Worm (Caenorhabditis elegans) whole organism, mixed stage, embryonic: ENCODE measurements around the gene fcmt-1.

Source experiments
- M03D4.4 ChIP-seq: sonication (generic microtip); optimal IDR thresholded peaks from 2 replicates; lab custom pipeline; 2017; ENCODE audit warnings: mild to moderate bottlenecking, missing genetic modification characterization, missing compliant biosample characterization
- blmp-1 ChIP-seq: fragments of 150-350 bp; optimal IDR thresholded peaks from 2 replicates; lab custom pipeline; 2014; ENCODE audit warnings: missing biosample characterization, missing genetic modification characterization
- ceh-39 ChIP-seq: fragments of 150-350 bp; optimal IDR thresholded peaks from 2 replicates; lab custom pipeline; 2014; ENCODE audit warnings: missing biosample characterization, missing genetic modification characterization
- ceh-43 ChIP-seq: fragments of 200-800 bp; sonication (Bioruptor generic); optimal IDR thresholded peaks from 2 replicates; lab custom pipeline; 2018; ENCODE audit warnings: mild to moderate bottlenecking, missing genetic modification characterization, moderate library complexity, missing compliant biosample characterization
- ceh-83 ChIP-seq: fragments of 200-800 bp; sonication (Bioruptor generic); optimal IDR thresholded peaks from 2 replicates; lab custom pipeline; 2018; ENCODE audit warnings: mild to moderate bottlenecking, missing genetic modification characterization, missing compliant biosample characterization
- ces-1 ChIP-seq: fragments of 150-350 bp; optimal IDR thresholded peaks from 2 replicates; lab custom pipeline; 2014; ENCODE audit warnings: missing biosample characterization, missing genetic modification reagents, missing genetic modification characterization
- drap-1 ChIP-seq: fragments of 200-800 bp; sonication (Bioruptor generic); optimal IDR thresholded peaks from 3 replicates; lab custom pipeline; 2018; ENCODE audit warnings: mild to moderate bottlenecking, missing genetic modification characterization, missing compliant biosample characterization
- elt-1 ChIP-seq: sonication (generic microtip); optimal IDR thresholded peaks from 2 replicates; lab custom pipeline; 2017; ENCODE audit warnings: missing genetic modification characterization, mild to moderate bottlenecking, missing compliant biosample characterization, antibody characterized with exemption, moderate library complexity, borderline replicate concordance; ENCODE audit not compliant: insufficient read depth
- flh-1 ChIP-seq: fragments of 200-800 bp; sonication (Bioruptor generic); optimal IDR thresholded peaks from 2 replicates; lab custom pipeline; 2018; ENCODE audit warnings: mild to moderate bottlenecking, missing genetic modification characterization, moderate library complexity, missing compliant biosample characterization
- ham-2 ChIP-seq: fragments of 200-800 bp; sonication (Bioruptor generic); optimal IDR thresholded peaks from 2 replicates; lab custom pipeline; 2018; ENCODE audit warnings: mild to moderate bottlenecking, missing genetic modification characterization, missing compliant biosample characterization
- hlh-1 ChIP-seq: fragments of 150-350 bp; optimal IDR thresholded peaks from 2 replicates; lab custom pipeline; 2014; ENCODE audit warnings: missing biosample characterization, missing genetic modification reagents, missing genetic modification characterization
- lin-13 ChIP-seq: fragments of 150-350 bp; optimal IDR thresholded peaks from 2 replicates; lab custom pipeline; 2014; ENCODE audit warnings: missing biosample characterization, missing genetic modification characterization
- lsy-2 ChIP-seq: fragments of 150-350 bp; optimal IDR thresholded peaks from 2 replicates; lab custom pipeline; 2014; ENCODE audit warnings: missing biosample characterization, missing genetic modification characterization
- mep-1 ChIP-seq: fragments of 150-350 bp; optimal IDR thresholded peaks from 2 replicates; lab custom pipeline; 2017; ENCODE audit warnings: missing biosample characterization, missing genetic modification reagents, missing genetic modification characterization, inconsistent platforms
- mls-2 ChIP-seq: sonication (generic microtip); optimal IDR thresholded peaks from 2 replicates; lab custom pipeline; 2016; ENCODE audit warnings: mild to moderate bottlenecking, missing genetic modification characterization, moderate library complexity, missing compliant biosample characterization
- nhr-12 ChIP-seq: fragments of 150-350 bp; optimal IDR thresholded peaks from 2 replicates; lab custom pipeline; 2014; ENCODE audit warnings: missing biosample characterization, missing genetic modification characterization
- nhr-28 ChIP-seq: fragments of 150-350 bp; optimal IDR thresholded peaks from 2 replicates; lab custom pipeline; 2014; ENCODE audit warnings: missing biosample characterization, missing genetic modification characterization
- nhr-76 ChIP-seq: sonication (generic microtip); optimal IDR thresholded peaks from 2 replicates; lab custom pipeline; 2017; ENCODE audit warnings: missing biosample characterization, missing genetic modification characterization
- pha-4 ChIP-seq: fragments of 150-350 bp; optimal IDR thresholded peaks from 2 replicates; lab custom pipeline; 2018; ENCODE audit warnings: missing biosample characterization, missing genetic modification reagents, missing genetic modification characterization
- sem-2 ChIP-seq: fragments of 200-800 bp; sonication (Bioruptor generic); optimal IDR thresholded peaks from 2 replicates; lab custom pipeline; 2018; ENCODE audit warnings: mild to moderate bottlenecking, missing genetic modification characterization, missing compliant biosample characterization
- snpc-4 ChIP-seq: fragments of 150-350 bp; optimal IDR thresholded peaks from 2 replicates; lab custom pipeline; 2014; ENCODE audit warnings: missing biosample characterization, missing genetic modification characterization
- sptf-1 ChIP-seq: sonication (generic microtip); optimal IDR thresholded peaks from 2 replicates; lab custom pipeline; 2017; ENCODE audit warnings: mild to moderate bottlenecking, missing genetic modification characterization, moderate library complexity, missing compliant biosample characterization
- tbx-8 ChIP-seq: fragments of 200-800 bp; sonication (Bioruptor generic); optimal IDR thresholded peaks from 2 replicates; lab custom pipeline; 2018; ENCODE audit warnings: mild to moderate bottlenecking, missing genetic modification characterization, moderate library complexity, missing compliant biosample characterization
- unc-120 ChIP-seq: sonication (generic microtip); optimal IDR thresholded peaks from 2 replicates; lab custom pipeline; 2017; ENCODE audit warnings: missing genetic modification characterization, missing compliant biosample characterization; ENCODE audit not compliant: poor library complexity, severe bottlenecking
- unc-39 ChIP-seq: fragments of 150-350 bp; optimal IDR thresholded peaks from 2 replicates; lab custom pipeline; 2014; ENCODE audit warnings: missing biosample characterization, missing genetic modification characterization
- unc-62 ChIP-seq: fragments of 150-350 bp; optimal IDR thresholded peaks from 2 replicates; lab custom pipeline; 2014; ENCODE audit warnings: missing biosample characterization, missing genetic modification reagents, missing genetic modification characterization
- zip-8 ChIP-seq: fragments of 150-350 bp; optimal IDR thresholded peaks from 2 replicates; lab custom pipeline; 2014; ENCODE audit warnings: missing biosample characterization, missing genetic modification characterization
- ztf-11 ChIP-seq: fragments of 150-350 bp; optimal IDR thresholded peaks from 2 replicates; lab custom pipeline; 2014; ENCODE audit warnings: missing biosample characterization, missing genetic modification characterization

The fcmt-1 gene

DNA sequence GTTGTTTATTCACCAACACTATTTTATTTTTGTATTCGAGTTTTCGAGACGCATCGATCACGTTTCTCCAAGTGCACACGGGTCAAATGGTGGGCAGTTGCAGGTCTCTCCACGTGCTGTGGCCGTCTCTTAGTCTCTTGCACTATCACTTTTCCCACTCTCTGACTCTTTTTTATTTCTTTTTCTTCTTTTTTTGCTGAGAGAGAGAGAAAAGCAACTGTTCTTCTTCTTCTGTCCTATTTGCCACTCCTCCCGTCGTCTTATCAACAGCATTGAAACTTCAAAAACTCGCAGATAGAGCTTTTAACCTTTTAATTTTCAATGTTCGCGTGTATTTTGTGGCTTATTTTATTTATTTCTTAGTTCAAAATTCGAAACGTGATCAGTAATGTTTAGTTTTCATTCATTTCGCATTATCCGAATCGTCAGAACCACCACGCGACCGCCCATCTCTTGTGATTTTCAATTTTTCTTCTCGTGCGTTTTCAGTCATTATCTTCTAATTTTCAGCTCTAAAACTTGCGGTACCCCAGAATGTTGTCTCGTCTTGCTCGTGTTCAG is 19.3 kb upstream of the fcmt-1 start, which contains the start of gene alh-8:
alh-8 (plus strand) TSS at position 511 of the 561 bp plus-strand sequence.
- TF ChIP-seq ceh-43 (GFP tag; lab: Kevin White, UChicago) (no peak), unc-120 (peak; percentile 45), mls-2 (no peak), lin-13 (tag; lab: Kevin White, UChicago) (no peak), hlh-1 (peak; percentile 91)
- TF ChIP-seq, all 35 proteins: peak for 2

DNA sequence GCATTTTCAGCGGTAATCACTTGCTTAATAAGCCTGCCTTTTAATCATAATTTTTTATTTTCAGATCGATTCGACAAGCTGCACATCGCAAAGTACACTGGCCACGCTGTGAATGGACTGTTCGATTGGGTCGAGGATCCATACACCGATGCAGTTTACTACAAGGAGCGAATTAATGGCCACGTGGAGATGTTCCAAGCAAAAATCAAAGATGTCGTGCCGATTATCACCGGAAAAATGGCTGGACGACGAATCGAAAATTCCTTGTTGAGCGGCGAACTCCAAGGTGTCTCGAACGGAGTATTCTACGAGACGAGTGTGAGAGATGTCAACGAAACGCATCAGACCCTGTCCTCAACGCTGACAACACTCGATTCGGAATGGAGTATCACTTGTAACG is 18.1 kb upstream of the fcmt-1 start:
- no peak for TF ChIP-seq nhr-76 (tag; lab: Kevin White, UChicago)
- no peak for TF ChIP-seq zip-8 (tag; lab: Kevin White, UChicago)
- TF ChIP-seq lin-13 (tag; lab: Kevin White, UChicago) = no peak
- no peak for TF ChIP-seq drap-1 (GFP tag; lab: Kevin White, UChicago)
- TF ChIP-seq nhr-28 = no peak
- no peak for TF ChIP-seq flh-1 (GFP tag; lab: Kevin White, UChicago)
- no peak for TF ChIP-seq hlh-1
- TF ChIP-seq ces-1 (GFP tag; lab: Kevin White, UChicago) = no peak
- TF ChIP-seq ztf-11 (tag; lab: Kevin White, UChicago) = no peak
- no peak for TF ChIP-seq ceh-83 (GFP tag; lab: Kevin White, UChicago)
- no peak for TF ChIP-seq sptf-1
- no peak for TF ChIP-seq mls-2
- no peak for TF ChIP-seq M03D4.4 (tag; lab: Kevin White, UChicago)
- TF ChIP-seq, all 35 proteins: peak for 0

DNA sequence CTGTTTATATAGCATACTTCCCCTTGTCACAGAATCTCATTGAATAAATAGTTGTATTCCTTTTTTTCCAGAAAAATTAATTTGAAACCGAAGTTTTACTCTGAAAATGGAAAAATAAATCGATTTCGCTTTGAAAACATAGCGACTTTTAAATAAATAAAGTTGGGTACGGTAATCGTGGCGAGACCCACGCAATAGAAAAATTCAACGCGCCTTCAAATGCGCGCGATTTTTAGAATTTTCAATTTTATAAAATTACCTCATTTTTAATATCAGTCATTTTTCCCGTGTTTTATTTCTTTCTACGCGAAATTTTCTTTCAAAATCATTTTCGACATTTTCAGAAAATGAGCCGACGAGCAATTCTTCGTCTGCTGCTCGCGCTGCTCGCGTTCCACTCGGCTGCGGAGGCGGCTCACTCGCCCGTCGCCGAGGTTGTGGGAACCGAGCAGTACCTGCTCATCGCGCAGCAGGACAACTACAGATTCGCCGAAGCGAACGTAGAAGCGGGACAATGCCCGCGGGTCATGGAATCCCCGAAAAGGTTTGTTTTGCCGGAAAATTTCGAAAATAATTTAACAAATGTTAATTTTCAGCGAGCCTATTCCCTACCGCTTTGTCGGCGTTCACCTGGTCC is 17.2 kb upstream of the fcmt-1 start, which contains the start of gene F13D12.5:
F13D12.5 (plus strand) TSS at position 345 of the 637 bp plus-strand sequence.
- TF ChIP-seq unc-39 = no peak
- TF ChIP-seq unc-120 = no peak
- no peak for TF ChIP-seq pha-4
- TF ChIP-seq lsy-2 (tag; lab: Kevin White, UChicago) = no peak
- no peak for TF ChIP-seq sem-2 (GFP tag; lab: Kevin White, UChicago)
- no peak for TF ChIP-seq ceh-83 (GFP tag; lab: Kevin White, UChicago)
- TF ChIP-seq ceh-39 = no peak
- TF ChIP-seq nhr-12 (tag; lab: Kevin White, UChicago) = no peak
- TF ChIP-seq blmp-1 (tag; lab: Kevin White, UChicago) = no peak

DNA sequence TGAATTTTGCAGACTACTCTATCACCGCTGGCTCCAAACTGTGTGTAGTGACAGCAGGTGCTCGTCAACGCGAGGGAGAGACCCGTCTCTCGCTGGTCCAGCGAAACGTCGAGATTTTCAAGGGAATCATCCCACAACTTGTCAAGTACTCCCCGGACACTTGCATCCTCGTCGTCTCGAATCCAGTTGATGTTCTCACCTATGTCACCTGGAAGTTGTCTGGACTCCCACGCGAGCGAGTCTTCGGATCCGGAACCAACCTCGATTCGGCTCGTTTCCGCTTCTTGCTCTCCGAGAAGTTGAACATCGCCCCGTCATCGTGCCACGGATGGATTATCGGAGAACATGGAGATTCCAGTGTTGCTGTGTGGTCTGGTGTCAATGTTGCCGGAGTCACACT is 16.3 kb upstream of the fcmt-1 start:
- no peak for TF ChIP-seq unc-39
- TF ChIP-seq sptf-1 = no peak
- TF ChIP-seq ham-2 (GFP tag; lab: Kevin White, UChicago) = no peak
- TF ChIP-seq hlh-1 = no peak
- no peak for TF ChIP-seq elt-1
- TF ChIP-seq drap-1 (GFP tag; lab: Kevin White, UChicago) = no peak
- no peak for TF ChIP-seq lin-13 (tag; lab: Kevin White, UChicago)
- no peak for TF ChIP-seq unc-62 (GFP tag; lab: Kevin White, UChicago)
- TF ChIP-seq nhr-76 (tag; lab: Kevin White, UChicago) = no peak
- TF ChIP-seq ces-1 (GFP tag; lab: Kevin White, UChicago) = no peak
- TF ChIP-seq mep-1 (tag; lab: Kevin White, UChicago) = no peak
- no peak for TF ChIP-seq blmp-1 (tag; lab: Kevin White, UChicago)
- no peak for TF ChIP-seq M03D4.4 (tag; lab: Kevin White, UChicago)
- no peak for TF ChIP-seq ztf-11 (tag; lab: Kevin White, UChicago)
- TF ChIP-seq sem-2 (GFP tag; lab: Kevin White, UChicago) = no peak
- TF ChIP-seq tbx-8 (GFP tag; lab: Kevin White, UChicago) = no peak
- TF ChIP-seq, all 35 proteins: peak for 0

DNA sequence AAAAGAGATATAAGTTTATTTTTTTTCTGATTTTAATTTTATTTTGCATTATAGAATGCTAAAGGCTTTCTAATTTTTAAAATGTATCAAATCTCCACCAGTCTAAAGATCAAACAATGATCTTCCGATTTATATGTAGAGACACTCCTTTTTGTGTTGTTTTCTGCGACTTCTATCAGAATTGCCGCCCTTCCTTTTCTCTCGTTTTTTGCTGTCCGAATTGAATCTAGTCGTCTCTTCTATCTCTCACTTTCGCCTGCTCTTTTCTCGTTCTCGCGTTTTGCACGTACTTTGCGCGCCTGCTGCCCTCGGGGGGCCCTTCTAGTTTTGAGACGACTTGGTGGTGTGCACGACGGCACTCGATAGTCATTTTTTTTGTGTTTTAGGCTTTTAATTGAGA is 15.0 kb upstream of the fcmt-1 start:
- no peak for TF ChIP-seq snpc-4 (tag; lab: Kevin White, UChicago)
- peak; percentile 74 for TF ChIP-seq hlh-1
- peak; percentile 85 for TF ChIP-seq ces-1 (GFP tag; lab: Kevin White, UChicago)
- TF ChIP-seq unc-120 = peak; percentile 25

DNA sequence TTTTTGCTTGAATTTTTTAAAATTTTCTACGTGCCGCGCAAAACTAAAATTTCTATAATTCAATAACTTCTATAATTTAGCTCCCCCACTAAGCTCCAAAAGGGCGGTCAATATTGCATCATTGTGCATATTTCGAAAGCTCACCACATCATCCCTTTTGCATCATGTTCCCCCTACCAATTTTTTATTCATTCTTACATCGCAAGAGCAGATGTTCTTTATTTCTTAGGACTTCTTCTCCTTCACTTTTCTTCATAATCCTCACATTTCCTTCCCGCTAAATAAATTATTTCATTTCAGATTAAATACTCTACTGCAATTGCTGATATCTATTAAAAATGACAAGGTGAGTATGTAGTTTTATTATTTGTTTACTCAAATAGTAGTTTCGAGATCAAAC is 14.5 kb upstream of the fcmt-1 start, which contains the start of gene ldh-1:
ldh-1 (plus strand) TSS at position 301 of the 400 bp plus-strand sequence.
- no peak for TF ChIP-seq ceh-39
- TF ChIP-seq zip-8 (tag; lab: Kevin White, UChicago) = no peak
- TF ChIP-seq ces-1 (GFP tag; lab: Kevin White, UChicago) = peak; percentile 37
- TF ChIP-seq nhr-76 (tag; lab: Kevin White, UChicago) = no peak
